Worm (Caenorhabditis elegans) whole organism, young adult: Measurements from ENCODE around the gene rgl-1.

Source experiments
- B0035.1 ChIP-seq: sonication (generic microtip); optimal IDR thresholded peaks from 2 replicates; lab custom pipeline; 2016; ENCODE audit warnings: missing genetic modification characterization, mild to moderate bottlenecking, missing compliant biosample characterization, missing genotype, missing genetic modification reagents
- F33H1.4 ChIP-seq: fragments of 200-800 bp; sonication (Bioruptor generic); IDR thresholded peaks from 2 replicates; pipeline ENCODE4 v1.3.6; 2022; ENCODE audit warnings: missing genetic modification reagents, missing genetic modification characterization, missing compliant biosample characterization
- T07F8.4 ChIP-seq: sonication (generic microtip); optimal IDR thresholded peaks from 2 replicates; lab custom pipeline; 2016; ENCODE audit warnings: mild to moderate bottlenecking, missing genetic modification characterization, moderate library complexity, missing compliant biosample characterization
- Y53F4B.3 ChIP-seq: fragments of 200-800 bp; sonication (Bioruptor generic); IDR thresholded peaks from 2 replicates; pipeline ENCODE4 v1.3.6; 2022; ENCODE audit warnings: missing genetic modification reagents, missing genetic modification characterization, missing compliant biosample characterization
- Y79H2A.3 ChIP-seq: fragments of 200-800 bp; sonication (Bioruptor generic); conservative IDR thresholded peaks from 2 replicates; pipeline ENCODE4 v1.3.6; 2022; ENCODE audit warnings: missing genetic modification reagents, missing genetic modification characterization, missing compliant biosample characterization
- ama-1 ChIP-seq, 3 experiments: fragments of 150-350 bp in 1 of 3; sonication (generic microtip) in 2 of 3; optimal IDR thresholded peaks; 2 replicates each; lab custom pipeline; 2014 to 2018; ENCODE audit warnings: missing biosample characterization in 2 of 3, missing genetic modification characterization in 2 of 3, missing genetic modification reagents in 2 of 3
- aptf-3 ChIP-seq: fragments of 200-800 bp; sonication (Bioruptor generic); IDR thresholded peaks from 2 replicates; pipeline ENCODE4 v1.3.6; 2022; ENCODE audit warnings: missing genetic modification characterization, missing compliant biosample characterization
- ccch-3 ChIP-seq: fragments of 200-800 bp; sonication (Bioruptor generic); optimal IDR thresholded peaks from 2 replicates; lab custom pipeline; 2018; ENCODE audit warnings: mild to moderate bottlenecking, missing genetic modification characterization, missing compliant biosample characterization
- chd-7 ChIP-seq: sonication (generic microtip); optimal IDR thresholded peaks from 2 replicates; lab custom pipeline; 2016; ENCODE audit warnings: mild to moderate bottlenecking, missing genetic modification characterization, moderate library complexity, missing compliant biosample characterization
- dpff-1 ChIP-seq: sonication (generic microtip); optimal IDR thresholded peaks from 2 replicates; lab custom pipeline; 2017; ENCODE audit warnings: mild to moderate bottlenecking, missing genetic modification characterization, missing compliant biosample characterization
- dpl-1 ChIP-seq: fragments of 150-350 bp; optimal IDR thresholded peaks from 2 replicates; lab custom pipeline; 2014; ENCODE audit warnings: missing biosample characterization, missing genetic modification reagents, missing genetic modification characterization
- sdz-38 ChIP-seq: sonication (generic microtip); optimal IDR thresholded peaks from 2 replicates; lab custom pipeline; 2016; ENCODE audit warnings: missing genotype, missing genetic modification characterization, missing compliant biosample characterization
- snpc-1.1 ChIP-seq: sonication (generic microtip); optimal IDR thresholded peaks from 2 replicates; lab custom pipeline; 2017; ENCODE audit warnings: missing genetic modification characterization, mild to moderate bottlenecking, missing compliant biosample characterization, antibody characterized with exemption, moderate library complexity, missing genotype, missing genetic modification reagents; ENCODE audit not compliant: insufficient read depth

ce11 chrX:3204778-3205177, 15.4 kb downstream of the rgl-1 start, which contains the start of gene F28B4.1:
- TF ChIP-seq T07F8.4 (tag; lab: Kevin White, UChicago) (no peak), chd-7 (tag; lab: Kevin White, UChicago) (no peak), ama-1 (optimal IDR thresholded peaks at IDR 0.05; lab: Kevin White, UChicago) (no peak), ama-1 (GFP tag; optimal IDR thresholded peaks at IDR 0.05; lab: Kevin White, UChicago) (no peak), dpff-1 (tag; lab: Kevin White, UChicago) (no peak), Y53F4B.3 (GFP tag; lab: Robert Waterston, UW) (no peak), sdz-38 (tag; lab: Kevin White, UChicago) (no peak), B0035.1 (tag; lab: Kevin White, UChicago) (no peak), Y79H2A.3 (GFP tag; lab: Robert Waterston, UW) (no peak), snpc-1.1 (tag; lab: Kevin White, UChicago) (no peak), ccch-3 (no peak), dpl-1 (GFP tag; lab: Kevin White, UChicago) (no peak), F33H1.4 (no peak), aptf-3 (GFP tag; lab: Robert Waterston, UW) (no peak)
